Fruit fly (Drosophila melanogaster) whole organism, pupa: ENCODE results near the gene Sec20.

ENCODE experiments used
- CG10348 ChIP-seq: fragments of 200-800 bp; sonication (Bioruptor generic); IDR thresholded peaks from 2 replicates; pipeline ENCODE4 v1.3.6; 2022; ENCODE audit warnings: missing biosample characterization, missing genetic modification characterization
- CG12605 ChIP-seq: fragments of 200-800 bp; sonication (Bioruptor generic); IDR thresholded peaks from 2 replicates; pipeline ENCODE4 v1.3.6; 2022; ENCODE audit warnings: missing biosample characterization, missing genetic modification characterization
- CG13204 ChIP-seq: fragments of 200-800 bp; sonication (Bioruptor generic); optimal IDR thresholded peaks from 2 replicates; lab custom pipeline; 2018; ENCODE audit warnings: missing biosample characterization, mild to moderate bottlenecking, missing genetic modification characterization, moderate library complexity
- CG14655 ChIP-seq: fragments of 200-800 bp; sonication (Bioruptor generic); optimal IDR thresholded peaks from 3 replicates; lab custom pipeline; 2017; ENCODE audit warnings: mild to moderate bottlenecking, missing biosample characterization, missing genetic modification reagents, missing genetic modification characterization
- CG15710 ChIP-seq: fragments of 200-800 bp; sonication (Bioruptor generic); optimal IDR thresholded peaks from 2 replicates; lab custom pipeline; 2018; ENCODE audit warnings: missing biosample characterization, mild to moderate bottlenecking, missing genetic modification characterization, moderate library complexity
- CG17806 ChIP-seq: fragments of 200-800 bp; sonication (Bioruptor generic); optimal IDR thresholded peaks from 2 replicates; lab custom pipeline; 2018; ENCODE audit warnings: missing biosample characterization, mild to moderate bottlenecking, missing genetic modification characterization, moderate library complexity
- CG32121 ChIP-seq: fragments of 200-800 bp; sonication (Bioruptor generic); IDR thresholded peaks from 2 replicates; pipeline ENCODE4 v1.3.6; 2022; ENCODE audit warnings: missing biosample characterization, missing genetic modification characterization
- CG34367 ChIP-seq: fragments of 200-800 bp; sonication (Bioruptor generic); optimal IDR thresholded peaks from 2 replicates; lab custom pipeline; 2018; ENCODE audit warnings: missing biosample characterization, mild to moderate bottlenecking, missing genetic modification characterization
- CG4496 ChIP-seq: fragments of 200-800 bp; sonication (Bioruptor generic); IDR thresholded peaks from 3 replicates; pipeline ENCODE4 v1.3.6; 2022; ENCODE audit warnings: missing biosample characterization, missing genetic modification characterization
- CG8159 ChIP-seq: fragments of 200-800 bp; sonication (Bioruptor generic); optimal IDR thresholded peaks from 3 replicates; lab custom pipeline; 2018; ENCODE audit warnings: missing biosample characterization, mild to moderate bottlenecking, missing genetic modification characterization, moderate library complexity
- CG8301 ChIP-seq: fragments of 200-800 bp; sonication (Bioruptor generic); optimal IDR thresholded peaks from 2 replicates; lab custom pipeline; 2018; ENCODE audit warnings: missing biosample characterization, mild to moderate bottlenecking, missing genetic modification characterization
- CG9948 ChIP-seq: fragments of 200-800 bp; sonication (Bioruptor generic); optimal IDR thresholded peaks from 2 replicates; lab custom pipeline; 2018; ENCODE audit warnings: missing biosample characterization, mild to moderate bottlenecking, missing genetic modification characterization, moderate library complexity
- D1 ChIP-seq: fragments of 200-800 bp; sonication (Bioruptor generic); optimal IDR thresholded peaks from 2 replicates; lab custom pipeline; 2018; ENCODE audit warnings: missing biosample characterization, mild to moderate bottlenecking, missing genetic modification characterization, moderate library complexity
- EcR ChIP-seq: fragments of 200-800 bp; sonication (Bioruptor generic); optimal IDR thresholded peaks from 3 replicates; lab custom pipeline; 2019; ENCODE audit warnings: missing biosample characterization, missing genetic modification characterization, mild to moderate bottlenecking, moderate library complexity, missing genetic modification reagents
- Ets98B ChIP-seq: fragments of 200-800 bp; sonication (Bioruptor generic); IDR thresholded peaks from 2 replicates; pipeline ENCODE4 v1.3.6; 2022; ENCODE audit warnings: missing biosample characterization, missing genetic modification characterization
- Pif1A ChIP-seq: fragments of 200-800 bp; sonication (Bioruptor generic); optimal IDR thresholded peaks from 3 replicates; lab custom pipeline; 2016; ENCODE audit warnings: missing biosample characterization, missing genetic modification characterization
- Pif1B ChIP-seq: fragments of 200-800 bp; sonication (Bioruptor generic); optimal IDR thresholded peaks from 3 replicates; lab custom pipeline; 2016; ENCODE audit warnings: missing biosample characterization, missing genetic modification characterization
- Snoo ChIP-seq: fragments of 200-800 bp; sonication (Bioruptor generic); optimal IDR thresholded peaks from 3 replicates; lab custom pipeline; 2017; ENCODE audit warnings: missing biosample characterization, mild to moderate bottlenecking, missing genetic modification characterization, inconsistent platforms
- fd96Ca ChIP-seq: fragments of 200-800 bp; sonication (Bioruptor generic); IDR thresholded peaks from 3 replicates; pipeline ENCODE4 v1.3.6; 2022; ENCODE audit warnings: missing biosample characterization, missing genetic modification characterization
- gl ChIP-seq: fragments of 200-800 bp; sonication (Bioruptor generic); optimal IDR thresholded peaks from 2 replicates; lab custom pipeline; 2018; ENCODE audit warnings: missing biosample characterization, mild to moderate bottlenecking, missing genetic modification characterization
- rn ChIP-seq: fragments of 200-800 bp; sonication (Bioruptor generic); IDR thresholded peaks from 2 replicates; pipeline ENCODE4 v1.3.6; 2022; ENCODE audit warnings: missing biosample characterization, missing genetic modification characterization

The Sec20 gene

DNA sequence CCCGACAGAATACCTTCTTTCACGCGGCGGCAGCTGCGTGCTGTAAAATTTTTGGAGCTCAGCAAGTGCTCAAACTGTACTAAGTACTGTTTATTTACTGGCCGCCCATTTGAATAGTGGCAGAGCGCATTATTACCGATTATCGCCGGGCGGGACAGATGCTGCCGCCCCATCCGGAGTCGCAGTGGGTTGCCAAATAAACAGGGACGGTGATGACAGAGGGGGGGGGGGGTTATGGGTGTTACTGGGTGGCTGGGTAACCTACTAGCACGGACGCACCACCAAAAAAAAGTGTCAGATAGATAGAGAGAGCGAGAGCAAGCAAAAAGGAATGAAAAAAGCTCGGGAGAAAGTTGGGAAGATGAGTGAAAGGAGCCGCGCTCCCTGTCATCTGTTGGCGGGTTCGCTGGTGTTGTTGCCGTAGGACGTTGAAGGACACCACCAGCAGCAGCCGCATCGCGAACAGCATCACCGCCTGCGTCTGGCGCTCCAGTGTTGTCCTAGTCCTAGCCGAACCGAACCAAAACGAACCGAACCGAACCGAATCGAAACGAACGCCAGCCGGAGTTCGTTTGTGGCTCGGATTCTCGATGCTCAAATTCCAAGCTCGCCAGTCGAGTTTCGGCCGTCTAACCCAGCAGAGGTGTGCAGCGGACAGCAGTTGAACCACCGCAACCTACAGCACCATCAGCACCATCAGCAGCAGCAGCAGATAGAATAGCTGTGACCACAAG is 22.5 kb downstream of the Sec20 start, which contains the start of gene CG11000:
Gene CG11000 (plus strand): TSS at position 626 of the 734 bp plus-strand sequence.
- TF ChIP-seq CG13204 (GFP tag; lab: Kevin White, UChicago) (peak; percentile 44), CG12605 (GFP tag; lab: Robert Waterston, UW) (no peak)

DNA sequence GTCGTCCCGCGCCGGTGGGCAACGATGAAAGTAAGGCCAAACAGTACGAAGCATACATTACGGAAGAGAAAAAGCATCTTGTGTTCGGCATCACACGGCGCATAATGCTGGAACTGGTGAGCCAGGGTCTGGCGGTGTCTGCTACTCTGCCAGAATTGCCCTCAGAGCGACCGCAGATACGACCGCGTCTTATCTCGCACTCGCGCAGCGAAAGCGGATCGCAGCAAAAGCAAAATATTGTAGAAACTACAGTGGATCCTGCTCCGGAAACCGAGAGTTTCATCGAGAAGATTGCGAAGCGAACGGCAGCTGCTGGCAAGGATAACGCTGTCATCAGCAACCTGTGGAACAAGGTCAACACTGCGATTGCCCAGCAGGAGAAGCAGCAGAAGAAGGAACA is 26.6 kb downstream of the Sec20 start:
- TF ChIP-seq Snoo (no peak), Ets98B (GFP tag; lab: Robert Waterston, UW) (no peak), CG10348 (GFP tag; lab: Robert Waterston, UW) (no peak), CG8159 (tag; lab: Kevin White, UChicago) (no peak), CG4496 (no peak), CG12605 (GFP tag; lab: Robert Waterston, UW) (no peak), CG14655 (GFP tag; lab: Kevin White, UChicago) (no peak), gl (tag; lab: Kevin White, UChicago) (no peak)
- TF ChIP-seq, all 21 proteins: peak for 0

- no peak for TF ChIP-seq gl (tag; lab: Kevin White, UChicago)
- TF ChIP-seq CG17806 (tag; lab: Kevin White, UChicago): no peak
- TF ChIP-seq, all 21 proteins: peak for 0
Measured at dm6 chr3R:5794267-5795089, 29.9 kb downstream of the Sec20 start, which contains the start of the genes PSMG1 and CG10979. Gene PSMG1, minus strand, starts transcription at chr3R:5794317. Gene CG10979, plus strand, starts transcription at chr3R:5794705.

DNA sequence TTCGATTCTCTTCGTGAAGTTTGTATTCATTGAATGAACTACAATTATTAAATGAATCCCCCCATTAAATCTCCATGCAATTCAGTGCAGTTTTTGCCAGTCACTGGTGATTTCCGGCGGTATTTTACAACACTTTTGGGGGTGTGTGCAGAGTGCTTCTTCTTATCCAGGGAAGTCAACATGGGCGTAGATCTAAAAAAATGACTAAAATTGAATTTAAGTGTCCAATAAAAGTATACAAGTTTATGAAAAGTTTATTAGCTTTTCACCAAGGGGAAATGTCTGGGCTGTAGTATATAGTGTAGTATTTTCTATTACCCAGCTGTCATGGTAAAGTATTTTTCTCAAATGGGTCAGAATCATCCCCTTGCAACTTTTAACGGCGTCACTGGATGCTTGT is 32.8 kb downstream of the Sec20 start, which contains the start of gene Hpf1:
Gene Hpf1 (plus strand): TSS at position 383 of the 400 bp plus-strand sequence.
- TF ChIP-seq Ets98B (GFP tag; lab: Robert Waterston, UW) (peak; percentile 98), rn (GFP tag; lab: Robert Waterston, UW) (peak; percentile 96), CG34367 (peak; percentile 99), fd96Ca (peak; percentile 99), CG32121 (GFP tag; lab: Robert Waterston, UW) (peak; percentile 99), CG13204 (GFP tag; lab: Kevin White, UChicago) (peak; percentile 92), EcR (GFP tag; lab: Kevin White, UChicago) (peak; percentile 63), CG12605 (GFP tag; lab: Robert Waterston, UW) (peak; percentile 98), Pif1A (GFP tag; lab: Kevin White, UChicago) (peak; percentile 99), D1 (tag; lab: Kevin White, UChicago) (no peak), Pif1B (GFP tag; lab: Kevin White, UChicago) (peak; percentile 99), CG9948 (tag; lab: Kevin White, UChicago) (peak; percentile 99), CG14655 (GFP tag; lab: Kevin White, UChicago) (peak; percentile 99), gl (tag; lab: Kevin White, UChicago) (peak; percentile 98), CG17806 (tag; lab: Kevin White, UChicago) (peak; percentile 99), Snoo (peak; percentile 99), CG15710 (tag; lab: Kevin White, UChicago) (peak; percentile 99), CG8159 (tag; lab: Kevin White, UChicago) (peak; percentile 99), CG4496 (peak; percentile 99), CG8301 (tag; lab: Kevin White, UChicago) (peak; percentile 99), CG10348 (GFP tag; lab: Robert Waterston, UW) (peak; percentile 97)

DNA sequence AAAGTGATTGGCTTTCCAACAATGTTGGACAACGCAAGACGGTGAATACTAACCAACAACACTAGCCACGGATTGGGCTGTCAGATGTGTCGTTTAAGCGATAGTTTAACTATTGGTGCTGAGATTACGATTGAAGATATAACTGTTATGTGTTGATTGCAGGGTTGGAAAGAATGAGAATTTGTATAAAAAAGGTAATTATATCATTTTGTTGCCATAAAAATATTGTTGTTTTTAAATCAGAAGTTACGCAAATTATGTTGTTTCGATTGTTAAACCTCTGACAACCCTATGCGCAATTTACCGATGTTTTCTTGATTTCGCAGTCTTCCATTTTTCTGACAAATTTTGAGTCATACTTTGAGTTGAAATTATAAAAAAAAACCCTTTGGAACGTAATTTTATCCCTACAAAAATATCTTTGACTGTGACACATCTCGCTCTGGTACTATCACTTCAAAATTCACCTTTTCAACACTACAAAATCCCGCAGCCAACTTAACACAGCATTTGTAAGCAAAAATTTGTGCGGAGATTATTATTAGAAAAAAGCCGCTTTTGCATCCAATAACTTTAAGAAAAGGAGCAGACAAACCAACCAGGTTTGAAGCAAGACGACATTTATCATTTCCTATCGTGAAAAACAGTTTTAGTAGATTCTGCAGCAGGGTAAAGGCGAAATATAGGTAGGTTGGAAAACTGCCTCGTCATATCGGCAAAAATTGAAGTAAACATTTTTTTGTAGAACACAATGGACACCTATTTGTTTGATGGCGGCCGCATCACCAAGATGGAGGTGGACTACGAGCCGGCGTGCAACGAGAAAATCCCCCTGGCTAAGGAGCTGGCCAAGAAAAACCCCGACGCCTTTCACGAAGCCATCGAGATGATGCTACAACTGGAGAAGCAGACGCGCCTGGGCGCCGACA is 35.0 kb downstream of the Sec20 start, which contains the start of the genes Hat1 and Rpn5:
Gene Hat1 (minus strand): TSS at position 360 of the 929 bp plus-strand sequence.
Gene Rpn5 (plus strand): TSS at position 469 of the 929 bp plus-strand sequence.
- TF ChIP-seq Ets98B (GFP tag; lab: Robert Waterston, UW): peak; percentile 56; the same call in 1 of the 2 replicates
- peak; percentile 49 for TF ChIP-seq CG34367
- TF ChIP-seq CG12605 (GFP tag; lab: Robert Waterston, UW): no peak
- TF ChIP-seq D1 (tag; lab: Kevin White, UChicago): no peak
- peak; percentile 41 for TF ChIP-seq CG17806 (tag; lab: Kevin White, UChicago)
- no peak; the same call in 1 of the 2 replicates for TF ChIP-seq rn (GFP tag; lab: Robert Waterston, UW)
- TF ChIP-seq CG8301 (tag; lab: Kevin White, UChicago): peak; percentile 61
- peak; percentile 79 for TF ChIP-seq Pif1A (GFP tag; lab: Kevin White, UChicago)
- peak; percentile 71 for TF ChIP-seq CG14655 (GFP tag; lab: Kevin White, UChicago)
- TF ChIP-seq CG4496: peak; percentile 68
- TF ChIP-seq EcR (GFP tag; lab: Kevin White, UChicago): no peak
- TF ChIP-seq Snoo: peak; percentile 70
- no peak for TF ChIP-seq CG32121 (GFP tag; lab: Robert Waterston, UW)
- TF ChIP-seq gl (tag; lab: Kevin White, UChicago): peak; percentile 3
- TF ChIP-seq Pif1B (GFP tag; lab: Kevin White, UChicago): peak; percentile 63
- peak; percentile 64; the same call in 2 of the 3 replicates for TF ChIP-seq fd96Ca
- TF ChIP-seq CG13204 (GFP tag; lab: Kevin White, UChicago): no peak
- peak; percentile 54 for TF ChIP-seq CG9948 (tag; lab: Kevin White, UChicago)
- TF ChIP-seq CG10348 (GFP tag; lab: Robert Waterston, UW): no peak
- peak; percentile 66 for TF ChIP-seq CG15710 (tag; lab: Kevin White, UChicago)
- TF ChIP-seq CG8159 (tag; lab: Kevin White, UChicago): peak; percentile 71
